Worm (Caenorhabditis elegans): ENCODE measurements around the gene T24E12.13.

The T24E12.13 gene

ce11 chrII:3795323-3795722, 8.1 kb downstream of the T24E12.13 start, which contains the start of gene Y8A9A.2:
Gene Y8A9A.2 (plus strand): TSS chrII:3795623.
- TF ChIP-seq pqm-1 (tag; optimal IDR thresholded peaks at IDR 0.05) (no peak), egl-27 (tag; optimal IDR thresholded peaks at IDR 0.05) (no peak), nhr-77 (tag; optimal IDR thresholded peaks at IDR 0.05) (no peak), nhr-12 (tag; optimal IDR thresholded peaks at IDR 0.05) (no peak), nhr-23 (tag; optimal IDR thresholded peaks at IDR 0.05) (no peak), ceh-16 (tag; optimal IDR thresholded peaks at IDR 0.05) (no peak), jun-1 (tag; optimal IDR thresholded peaks at IDR 0.05) (no peak), nhr-237 (tag; optimal IDR thresholded peaks at IDR 0.05) (no peak), elt-3 (tag; optimal IDR thresholded peaks at IDR 0.05) (no peak), fkh-10 (GFP tag; optimal IDR thresholded peaks at IDR 0.05) (no peak), ztf-11 (tag; optimal IDR thresholded peaks at IDR 0.05) (no peak), snpc-4 (tag; optimal IDR thresholded peaks at IDR 0.05) (no peak), nhr-67 (tag; optimal IDR thresholded peaks at IDR 0.05) (no peak), fkh-2 (tag; optimal IDR thresholded peaks at IDR 0.05) (no peak), ama-1 (optimal IDR thresholded peaks at IDR 0.05) (no peak), ceh-28 (tag; optimal IDR thresholded peaks at IDR 0.05) (no peak), ceh-9 (tag; optimal IDR thresholded peaks at IDR 0.05) (no peak), egl-5 (tag; optimal IDR thresholded peaks at IDR 0.05) (no peak), mml-1 (tag; optimal IDR thresholded peaks at IDR 0.05) (no peak)

ce11 chrII:3803219-3803618, 16.0 kb downstream of the T24E12.13 start, which contains the start of gene ins-32:
Gene ins-32 (minus strand): TSS chrII:3803319.
- no peak for TF ChIP-seq ZK546.5 (tag; optimal IDR thresholded peaks at IDR 0.05)
- TF ChIP-seq ztf-11 (tag; optimal IDR thresholded peaks at IDR 0.05): no peak
- no peak for TF ChIP-seq fkh-10 (GFP tag; optimal IDR thresholded peaks at IDR 0.05)
- no peak for TF ChIP-seq fos-1 (tag; optimal IDR thresholded peaks at IDR 0.05)
- no peak for TF ChIP-seq mdl-1 (tag; optimal IDR thresholded peaks at IDR 0.05)
- TF ChIP-seq nhr-76 (tag; optimal IDR thresholded peaks at IDR 0.05): no peak
- TF ChIP-seq lin-39 (tag; optimal IDR thresholded peaks at IDR 0.05): no peak
- TF ChIP-seq lsy-12 (tag; optimal IDR thresholded peaks at IDR 0.05): no peak
- TF ChIP-seq ceh-16 (tag; optimal IDR thresholded peaks at IDR 0.05): no peak

- TF ChIP-seq ceh-28 (tag; optimal IDR thresholded peaks at IDR 0.05) (no peak), elt-2 (tag; optimal IDR thresholded peaks at IDR 0.05) (no peak), nhr-43 (tag; optimal IDR thresholded peaks at IDR 0.05; ENCODE audit: poor library complexity, severe bottlenecking) (no peak), eor-1 (tag; optimal IDR thresholded peaks at IDR 0.05) (no peak), nhr-25 (tag; optimal IDR thresholded peaks at IDR 0.05) (no peak), nhr-11 (tag; optimal IDR thresholded peaks at IDR 0.05) (no peak), egl-27 (tag; optimal IDR thresholded peaks at IDR 0.05) (no peak), lsy-12 (tag; optimal IDR thresholded peaks at IDR 0.05) (no peak), fos-1 (tag; optimal IDR thresholded peaks at IDR 0.05) (no peak), mml-1 (tag; optimal IDR thresholded peaks at IDR 0.05) (no peak), unc-39 (tag; optimal IDR thresholded peaks at IDR 0.05) (no peak), daf-12 (tag; optimal IDR thresholded peaks at IDR 0.05) (no peak), tbx-2 (tag; optimal IDR thresholded peaks at IDR 0.05) (no peak), ztf-11 (tag; optimal IDR thresholded peaks at IDR 0.05) (no peak), lin-39 (tag; optimal IDR thresholded peaks at IDR 0.05) (no peak), nhr-67 (tag; optimal IDR thresholded peaks at IDR 0.05) (no peak), nhr-28 (tag; optimal IDR thresholded peaks at IDR 0.05) (no peak), nhr-237 (tag; optimal IDR thresholded peaks at IDR 0.05) (no peak), ceh-9 (tag; optimal IDR thresholded peaks at IDR 0.05) (no peak)
Observed at ce11 chrII:3805518-3805917, 18.3 kb downstream of the T24E12.13 start.

- no peak for TF ChIP-seq snpc-4 (tag; optimal IDR thresholded peaks at IDR 0.05)
- no peak for TF ChIP-seq fkh-2 (tag; optimal IDR thresholded peaks at IDR 0.05)
- no peak for TF ChIP-seq ZK546.5 (tag; optimal IDR thresholded peaks at IDR 0.05)
- no peak for TF ChIP-seq egl-5 (tag; optimal IDR thresholded peaks at IDR 0.05)
- TF ChIP-seq nfya-1 (tag; optimal IDR thresholded peaks at IDR 0.05; ENCODE audit: insufficient read depth): no peak
- TF ChIP-seq elt-3 (tag; optimal IDR thresholded peaks at IDR 0.05): no peak
- TF ChIP-seq nhr-28 (tag; optimal IDR thresholded peaks at IDR 0.05): no peak
- no peak for TF ChIP-seq jun-1 (tag; optimal IDR thresholded peaks at IDR 0.05)
- TF ChIP-seq fos-1 (tag; optimal IDR thresholded peaks at IDR 0.05): no peak
- no peak for TF ChIP-seq pha-4 (tag; optimal IDR thresholded peaks at IDR 0.05)
- TF ChIP-seq nhr-43 (tag; optimal IDR thresholded peaks at IDR 0.05; ENCODE audit: poor library complexity, severe bottlenecking): no peak
- TF ChIP-seq unc-39 (tag; optimal IDR thresholded peaks at IDR 0.05): no peak
- no peak for TF ChIP-seq nhr-237 (tag; optimal IDR thresholded peaks at IDR 0.05)
- TF ChIP-seq hmg-11 (tag; optimal IDR thresholded peaks at IDR 0.05): no peak
- TF ChIP-seq nhr-25 (tag; optimal IDR thresholded peaks at IDR 0.05): no peak
- no peak for TF ChIP-seq daf-12 (tag; optimal IDR thresholded peaks at IDR 0.05)
- no peak for TF ChIP-seq skn-1 (tag; optimal IDR thresholded peaks at IDR 0.05)
Observed at ce11 chrII:3806964-3807363, 19.7 kb downstream of the T24E12.13 start, which contains the start of gene F54D10.4. Gene F54D10.4 (minus strand): TSS chrII:3807064.

Measured in whole organism, L3 larva.